Fruit fly (Drosophila melanogaster): ENCODE results near the gene CG11349.

CG11349 gene

DNA sequence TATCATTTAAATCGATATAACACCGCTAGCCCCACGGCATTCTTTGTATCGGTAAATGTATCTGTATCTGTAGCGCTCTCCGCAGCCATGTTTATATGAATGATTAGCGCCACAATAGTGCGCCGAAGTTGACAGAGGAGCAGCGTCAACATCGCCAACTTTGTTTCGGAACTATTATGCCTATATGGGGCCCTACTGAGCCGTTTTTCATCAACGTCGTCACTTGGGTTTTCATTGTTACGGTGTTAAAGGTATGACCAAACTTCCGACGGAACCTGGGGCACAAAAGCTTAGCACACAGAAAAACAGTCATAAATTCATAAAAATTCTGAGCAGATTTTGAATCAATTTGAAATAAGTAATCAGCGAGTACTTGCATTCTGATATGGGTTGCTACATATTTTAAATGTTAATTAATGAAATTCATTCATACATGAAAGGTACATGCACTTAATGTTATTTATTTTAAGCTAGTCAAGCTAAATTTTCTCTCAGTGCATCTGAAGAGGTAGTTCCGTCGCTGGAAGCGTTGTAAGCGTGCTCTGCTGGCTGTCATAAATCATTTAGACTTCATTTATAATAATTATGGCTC is 11.3 kb upstream of the CG11349 start, which contains the start of gene CG15023 (continued):
- TF ChIP-seq Asciz (GFP tag; optimal IDR thresholded peaks at IDR 0.05) (no peak), Dp (GFP tag; optimal IDR thresholded peaks at IDR 0.05) (no peak), CG4854 (GFP tag; optimal IDR thresholded peaks at IDR 0.05) (no peak), wor (GFP tag; IDR thresholded peaks at IDR 0.05) (no peak), Nf-YB (GFP tag; optimal IDR thresholded peaks at IDR 0.05) (no peak), Sox102F (GFP tag; optimal IDR thresholded peaks at IDR 0.05) (peak; percentile 19), slbo (GFP tag; IDR thresholded peaks at IDR 0.05) (no peak; the same call in 1 of the 2 replicates), CG3163 (GFP tag; optimal IDR thresholded peaks at IDR 0.05) (no peak), CG4404 (GFP tag; IDR thresholded peaks at IDR 0.05) (no peak), Pdp1 (GFP tag; optimal IDR thresholded peaks at IDR 0.05) (peak; percentile 4 to 37), ham (GFP tag; IDR thresholded peaks at IDR 0.05) (no peak), CG8388 (GFP tag; optimal IDR thresholded peaks at IDR 0.05) (no peak), Myb (GFP tag; optimal IDR thresholded peaks at IDR 0.05) (no peak), CG4820 (GFP tag; optimal IDR thresholded peaks at IDR 0.05) (no peak), CG4617 (GFP tag; optimal IDR thresholded peaks at IDR 0.05; ENCODE audit: borderline replicate concordance) (no peak), Ravus (GFP tag; IDR thresholded peaks at IDR 0.05) (no peak), ro (GFP tag; IDR thresholded peaks at IDR 0.05) (no peak), CG13123 (GFP tag; optimal IDR thresholded peaks at IDR 0.05) (no peak), gsb (GFP tag; IDR thresholded peaks at IDR 0.05) (no peak), Bteb2 (GFP tag; optimal IDR thresholded peaks at IDR 0.05) (no peak), sna (GFP tag; IDR thresholded peaks at IDR 0.05; ENCODE audit: partially characterized antibody) (no peak), crc (GFP tag; optimal IDR thresholded peaks at IDR 0.05) (no peak), CG2116 (GFP tag; optimal IDR thresholded peaks at IDR 0.05) (no peak), her (GFP tag; optimal IDR thresholded peaks at IDR 0.05) (no peak), CG11723 (GFP tag; optimal IDR thresholded peaks at IDR 0.05) (no peak), gce (GFP tag; IDR thresholded peaks at IDR 0.05) (no peak), tx (GFP tag; optimal IDR thresholded peaks at IDR 0.05) (no peak), CG13894 (tag; optimal IDR thresholded peaks at IDR 0.05) (peak; percentile 7), sr (GFP tag; IDR thresholded peaks at IDR 0.05) (no peak), CG6689 (GFP tag; IDR thresholded peaks at IDR 0.05) (peak; percentile 25; the same call in 1 of the 2 replicates), ci (GFP tag; IDR thresholded peaks at IDR 0.05) (0 out of 3 replicates have a peak, but pooled peaks have one; percentile 36), phol (tag; optimal IDR thresholded peaks at IDR 0.05) (no peak), mirr (GFP tag; optimal IDR thresholded peaks at IDR 0.05) (no peak), pho (GFP tag; optimal IDR thresholded peaks at IDR 0.05) (no peak), CG5180 (GFP tag; optimal IDR thresholded peaks at IDR 0.05) (no peak), CG14667 (GFP tag; IDR thresholded peaks at IDR 0.05) (no peak), Mes4 (GFP tag; optimal IDR thresholded peaks at IDR 0.05) (no peak), pb (GFP tag; optimal IDR thresholded peaks at IDR 0.05) (no peak), CG13775 (GFP tag; optimal IDR thresholded peaks at IDR 0.05) (no peak), p53 (GFP tag; optimal IDR thresholded peaks at IDR 0.05) (no peak), Meics (GFP tag; optimal IDR thresholded peaks at IDR 0.05) (peak; percentile 42), Dll (GFP tag; IDR thresholded peaks at IDR 0.05; ENCODE audit: partially characterized antibody) (no peak), CG1647 (GFP tag; optimal IDR thresholded peaks at IDR 0.05) (no peak), Gsc (GFP tag; IDR thresholded peaks at IDR 0.05) (no peak), CG17829 (tag; optimal IDR thresholded peaks at IDR 0.05) (no peak), CG2202 (tag; optimal IDR thresholded peaks at IDR 0.05) (no peak), CG6654 (GFP tag; optimal IDR thresholded peaks at IDR 0.05) (no peak), bcd (GFP tag; optimal IDR thresholded peaks at IDR 0.05) (peak; percentile 4), CG31441 (GFP tag; IDR thresholded peaks at IDR 0.05) (0 out of 2 replicates have a peak, but pooled peaks have one; percentile 26), z (GFP tag; IDR thresholded peaks at IDR 0.05) (no peak), Ssrp (tag; optimal IDR thresholded peaks at IDR 0.05) (no peak)
